Worm (Caenorhabditis elegans) whole organism, L4 larva: ENCODE measurements around the gene ran-1.

Experiments
- D1046.2 ChIP-seq: fragments of 200-800 bp; sonication (Bioruptor generic); IDR thresholded peaks from 2 replicates; pipeline ENCODE4 v1.3.6; 2022; ENCODE audit warnings: missing genetic modification characterization, missing compliant biosample characterization
- F44E2.7 ChIP-seq: fragments of 200-800 bp; sonication (Bioruptor generic); IDR thresholded peaks from 2 replicates; pipeline ENCODE4 v2.1.2; 2022; ENCODE audit warnings: missing genetic modification characterization, missing compliant biosample characterization
- F49E8.2 ChIP-seq: sonication (generic microtip); optimal IDR thresholded peaks from 2 replicates; lab custom pipeline; 2016; ENCODE audit warnings: missing compliant biosample characterization, mild to moderate bottlenecking, missing genetic modification characterization, borderline replicate concordance
- R02D3.7 ChIP-seq: fragments of 150-350 bp; sonication (generic microtip); optimal IDR thresholded peaks from 3 replicates; lab custom pipeline; 2014; ENCODE audit warnings: missing biosample characterization, missing genetic modification characterization
- T26A8.4 ChIP-seq: fragments of 200-800 bp; sonication (Bioruptor generic); IDR thresholded peaks from 2 replicates; pipeline ENCODE4 v1.3.6; 2022; ENCODE audit warnings: missing genetic modification characterization, missing compliant biosample characterization
- Y48G9A.11 ChIP-seq: fragments of 200-800 bp; sonication (Bioruptor generic); IDR thresholded peaks from 2 replicates; pipeline ENCODE4 v1.3.6; 2022; ENCODE audit warnings: missing genetic modification reagents, missing genetic modification characterization, missing compliant biosample characterization
- Y5F2A.4 ChIP-seq: fragments of 200-800 bp; sonication (Bioruptor generic); optimal IDR thresholded peaks from 2 replicates; lab custom pipeline; 2018; ENCODE audit warnings: mild to moderate bottlenecking, missing genetic modification characterization, missing compliant biosample characterization
- ZK546.5 ChIP-seq, 2 experiments: sonication (generic microtip); optimal IDR thresholded peaks; 2 replicates each; lab custom pipeline; 2017; ENCODE audit warnings: missing biosample characterization in 2 of 2, missing genetic modification characterization in 2 of 2
- aly-2 ChIP-seq: sonication (generic microtip); optimal IDR thresholded peaks from 2 replicates; lab custom pipeline; 2018; ENCODE audit warnings: missing biosample characterization, missing genetic modification characterization
- attf-4 ChIP-seq: sonication (generic microtip); optimal IDR thresholded peaks from 3 replicates; lab custom pipeline; 2017; ENCODE audit warnings: missing biosample characterization, missing genetic modification characterization
- ceh-32 ChIP-seq: sonication (generic microtip); optimal IDR thresholded peaks from 2 replicates; lab custom pipeline; 2016; ENCODE audit warnings: mild to moderate bottlenecking, missing genetic modification characterization, missing compliant biosample characterization; ENCODE audit not compliant: poor library complexity
- ceh-62 ChIP-seq: sonication (generic microtip); optimal IDR thresholded peaks from 2 replicates; lab custom pipeline; 2017; ENCODE audit warnings: missing biosample characterization, missing genetic modification characterization
- ceh-82 ChIP-seq: sonication (generic microtip); optimal IDR thresholded peaks from 2 replicates; lab custom pipeline; 2017; ENCODE audit warnings: missing biosample characterization, missing genetic modification characterization
- ces-1 ChIP-seq: fragments of 150-350 bp; sonication (generic microtip); optimal IDR thresholded peaks from 4 replicates; lab custom pipeline; 2014; ENCODE audit warnings: missing biosample characterization, missing genetic modification reagents, missing genetic modification characterization
- daf-16 ChIP-seq, 3 experiments: sonication (generic microtip); optimal IDR thresholded peaks; 2 replicates each; lab custom pipeline; 2016 to 2017; ENCODE audit warnings: missing genetic modification characterization in 3 of 3, missing genetic modification reagents in 3 of 3, mild to moderate bottlenecking in 2 of 3, missing compliant biosample characterization in 2 of 3, missing biosample characterization in 1 of 3, moderate library complexity in 1 of 3
- dmd-6 ChIP-seq: fragments of 200-800 bp; sonication (Bioruptor generic); IDR thresholded peaks from 2 replicates; pipeline ENCODE4 v1.3.6; 2022; ENCODE audit warnings: missing genetic modification reagents, missing genetic modification characterization, missing compliant biosample characterization
- dmd-8 ChIP-seq: fragments of 200-800 bp; sonication (Bioruptor generic); IDR thresholded peaks from 2 replicates; pipeline ENCODE4 v1.3.6; 2022; ENCODE audit warnings: missing genetic modification characterization, missing compliant biosample characterization
- duxl-1 ChIP-seq: sonication (generic microtip); optimal IDR thresholded peaks from 2 replicates; lab custom pipeline; 2016; ENCODE audit warnings: mild to moderate bottlenecking, missing genetic modification characterization, moderate library complexity, missing compliant biosample characterization; ENCODE audit not compliant: poor library complexity
- egl-43 ChIP-seq: fragments of 200-800 bp; sonication (Bioruptor generic); IDR thresholded peaks from 2 replicates; pipeline ENCODE4 v1.3.6; 2022; ENCODE audit warnings: missing genetic modification reagents, missing genetic modification characterization, missing compliant biosample characterization
- fos-1 ChIP-seq: fragments of 150-350 bp; optimal IDR thresholded peaks from 2 replicates; lab custom pipeline; 2014; ENCODE audit warnings: missing biosample characterization, missing genetic modification characterization
- gei-8 ChIP-seq: fragments of 200-800 bp; sonication (Bioruptor generic); optimal IDR thresholded peaks from 2 replicates; lab custom pipeline; 2018; ENCODE audit warnings: mild to moderate bottlenecking, missing genetic modification characterization, missing compliant biosample characterization
- hlh-30 ChIP-seq: sonication (generic microtip); optimal IDR thresholded peaks from 2 replicates; lab custom pipeline; 2017; ENCODE audit warnings: antibody characterized with exemption, mild to moderate bottlenecking, missing genetic modification characterization, missing compliant biosample characterization; ENCODE audit not compliant: insufficient read depth
- lin-13 ChIP-seq: fragments of 150-350 bp; optimal IDR thresholded peaks from 2 replicates; lab custom pipeline; 2014; ENCODE audit warnings: missing biosample characterization, missing genetic modification reagents, missing genetic modification characterization
- lin-15B ChIP-seq: fragments of 150-350 bp; sonication (generic microtip); optimal IDR thresholded peaks from 3 replicates; lab custom pipeline; 2014; ENCODE audit warnings: missing biosample characterization, missing genetic modification characterization
- lir-3 ChIP-seq: sonication (generic microtip); optimal IDR thresholded peaks from 2 replicates; lab custom pipeline; 2016; ENCODE audit warnings: mild to moderate bottlenecking, missing genetic modification characterization, missing compliant biosample characterization
- lsy-2 ChIP-seq, 2 experiments: fragments of 150-350 bp in 1 of 2; sonication (generic microtip) in 1 of 2; optimal IDR thresholded peaks; 2 replicates each; lab custom pipeline; 2014 to 2017; ENCODE audit warnings: missing biosample characterization in 2 of 2, missing genetic modification characterization in 2 of 2
- madf-5 ChIP-seq, 2 experiments: fragments of 200-800 bp; sonication (Bioruptor generic); IDR thresholded peaks; 2 replicates each; pipeline ENCODE4 v1.3.6; 2022; ENCODE audit warnings: missing compliant biosample characterization in 2 of 2, missing genetic modification characterization in 2 of 2
- madf-9 ChIP-seq: fragments of 200-800 bp; sonication (Bioruptor generic); conservative IDR thresholded peaks from 2 replicates; pipeline ENCODE4 v1.3.6; 2022; ENCODE audit warnings: missing genetic modification reagents, missing genetic modification characterization, missing compliant biosample characterization
- mdt-29 ChIP-seq: fragments of 200-800 bp; sonication (Bioruptor generic); IDR thresholded peaks from 2 replicates; pipeline ENCODE4 v1.3.6; 2022; ENCODE audit warnings: missing genetic modification reagents, missing genetic modification characterization, missing compliant biosample characterization
- mep-1 ChIP-seq: fragments of 150-350 bp; sonication (generic microtip); optimal IDR thresholded peaks from 3 replicates; lab custom pipeline; 2014; ENCODE audit warnings: missing biosample characterization, missing genetic modification characterization
- mxl-2 ChIP-seq: fragments of 200-800 bp; sonication (Bioruptor generic); conservative IDR thresholded peaks from 2 replicates; pipeline ENCODE4 v1.3.6; 2022; ENCODE audit warnings: missing genetic modification reagents, missing genetic modification characterization, missing compliant biosample characterization
- mxl-3 ChIP-seq: fragments of 200-800 bp; sonication (Bioruptor generic); optimal IDR thresholded peaks from 2 replicates; lab custom pipeline; 2018; ENCODE audit warnings: mild to moderate bottlenecking, missing genetic modification characterization, missing compliant biosample characterization
- nhr-25 ChIP-seq: sonication (generic microtip); optimal IDR thresholded peaks from 2 replicates; lab custom pipeline; 2017; ENCODE audit warnings: missing genetic modification characterization, mild to moderate bottlenecking, missing compliant biosample characterization, antibody characterized with exemption, moderate library complexity, borderline replicate concordance; ENCODE audit not compliant: insufficient read depth
- nhr-28 ChIP-seq: fragments of 150-350 bp; optimal IDR thresholded peaks from 2 replicates; lab custom pipeline; 2014; ENCODE audit warnings: missing biosample characterization, missing genetic modification characterization
- nhr-42 ChIP-seq: fragments of 200-800 bp; sonication (Bioruptor generic); IDR thresholded peaks from 2 replicates; pipeline ENCODE4 v1.3.6; 2022; ENCODE audit warnings: missing genetic modification characterization, missing compliant biosample characterization
- nhr-48 ChIP-seq: sonication (generic microtip); optimal IDR thresholded peaks from 2 replicates; lab custom pipeline; 2016; ENCODE audit warnings: mild to moderate bottlenecking, missing genetic modification characterization, missing compliant biosample characterization
- nhr-77 ChIP-seq: fragments of 150-350 bp; optimal IDR thresholded peaks from 2 replicates; lab custom pipeline; 2014; ENCODE audit warnings: missing biosample characterization, missing genetic modification characterization
- php-3 ChIP-seq: fragments of 200-800 bp; sonication (Bioruptor generic); IDR thresholded peaks from 2 replicates; pipeline ENCODE4 v1.3.6; 2022; ENCODE audit warnings: missing genetic modification reagents, missing genetic modification characterization, missing compliant biosample characterization
- saeg-2 ChIP-seq: fragments of 200-800 bp; sonication (Bioruptor generic); IDR thresholded peaks from 2 replicates; pipeline ENCODE4 v1.3.6; 2022; ENCODE audit warnings: missing genetic modification reagents, missing genetic modification characterization, missing compliant biosample characterization
- sdz-12 ChIP-seq: fragments of 200-800 bp; sonication (Bioruptor generic); optimal IDR thresholded peaks from 2 replicates; lab custom pipeline; 2018; ENCODE audit warnings: mild to moderate bottlenecking, missing genetic modification characterization, missing compliant biosample characterization
- set-16 ChIP-seq: fragments of 200-800 bp; sonication (Bioruptor generic); IDR thresholded peaks from 2 replicates; pipeline ENCODE4 v1.3.6; 2022; ENCODE audit warnings: missing genetic modification reagents, missing genetic modification characterization, missing compliant biosample characterization
- snpc-1.2 ChIP-seq: fragments of 200-800 bp; sonication (Bioruptor generic); IDR thresholded peaks from 2 replicates; pipeline ENCODE4 v1.3.6; 2022; ENCODE audit warnings: missing genetic modification reagents, missing genetic modification characterization, missing compliant biosample characterization
- snpc-4 ChIP-seq: fragments of 150-350 bp; optimal IDR thresholded peaks from 2 replicates; lab custom pipeline; 2014; ENCODE audit warnings: missing biosample characterization, missing genetic modification characterization
- spr-1 ChIP-seq: sonication (generic microtip); optimal IDR thresholded peaks from 2 replicates; lab custom pipeline; 2016; ENCODE audit warnings: mild to moderate bottlenecking, missing genetic modification characterization, missing compliant biosample characterization
- spr-3 ChIP-seq: fragments of 200-800 bp; sonication (Bioruptor generic); optimal IDR thresholded peaks from 2 replicates; lab custom pipeline; 2018; ENCODE audit warnings: mild to moderate bottlenecking, missing genetic modification characterization, missing compliant biosample characterization
- tag-97 ChIP-seq: fragments of 200-800 bp; sonication (Bioruptor generic); IDR thresholded peaks from 2 replicates; pipeline ENCODE4 v1.3.6; 2022; ENCODE audit warnings: missing genetic modification characterization, missing compliant biosample characterization
- tra-1 ChIP-seq: fragments of 200-800 bp; sonication (Bioruptor generic); IDR thresholded peaks from 2 replicates; pipeline ENCODE4 v1.3.6; 2022; ENCODE audit warnings: missing genetic modification reagents, missing genetic modification characterization, missing compliant biosample characterization
- unc-39 ChIP-seq: sonication (generic microtip); optimal IDR thresholded peaks from 2 replicates; lab custom pipeline; 2017; ENCODE audit warnings: missing biosample characterization, missing genetic modification characterization
- unc-62 ChIP-seq, 3 experiments: fragments of 150-350 bp in 1 of 3; sonication (generic microtip); optimal IDR thresholded peaks in 2 of 3; peaks in 1 of 3; 1 replicate in 1 of 3; 2 replicates in 2 of 3; lab custom pipeline; 2014 to 2017; ENCODE audit warnings: missing biosample characterization in 3 of 3, missing genetic modification characterization in 3 of 3, missing genetic modification reagents in 3 of 3, missing genotype in 1 of 3
- zag-1 ChIP-seq: fragments of 150-350 bp; optimal IDR thresholded peaks from 2 replicates; lab custom pipeline; 2014; ENCODE audit warnings: missing biosample characterization, missing genetic modification characterization

Gene ran-1

DNA sequence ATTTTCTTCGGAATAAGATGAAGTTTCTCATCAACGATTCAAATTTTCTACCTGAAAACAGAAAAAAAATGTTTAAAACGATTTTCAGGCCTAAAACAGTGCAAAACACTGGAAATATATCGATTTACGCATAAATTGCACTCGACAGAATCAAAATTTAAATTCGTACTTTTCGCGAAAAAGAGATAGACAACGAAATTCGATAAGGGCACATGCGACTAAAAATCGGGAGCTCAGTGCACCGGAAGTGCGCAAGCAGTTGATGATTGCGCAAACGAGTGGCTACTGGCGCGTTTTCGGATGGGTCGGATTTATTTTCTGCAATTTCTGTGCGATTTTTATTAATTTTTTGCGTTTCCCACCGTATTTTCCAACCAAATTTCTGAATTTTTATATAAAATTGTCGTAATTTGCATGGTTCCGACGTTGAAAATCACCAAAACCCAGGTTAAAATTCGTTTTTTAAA lies 40.5 kb downstream of the ran-1 start, which contains the start of the genes Y39A1A.21 and Y39A1A.22 (continued):
- TF ChIP-seq gei-8 (no peak), snpc-4 (no peak), ceh-62 (no peak), attf-4 (tag; lab: Kevin White, UChicago) (no peak), ceh-32 (tag; lab: Kevin White, UChicago) (no peak), nhr-77 (peak; percentile 63), F44E2.7 (GFP tag; lab: Robert Waterston, UW) (no peak), set-16 (GFP tag; lab: Robert Waterston, UW) (no peak), lin-13 (GFP tag; lab: Kevin White, UChicago) (peak; percentile 7), madf-9 (peak; percentile 51), ceh-82 (tag; lab: Kevin White, UChicago) (no peak), R02D3.7 (tag; lab: Kevin White, UChicago) (no peak), fos-1 (tag; lab: Kevin White, UChicago) (no peak), unc-39 (tag; lab: Kevin White, UChicago) (no peak), duxl-1 (tag; lab: Kevin White, UChicago) (peak; percentile 44), mxl-3 (GFP tag; lab: Kevin White, UChicago) (no peak), daf-16 (GFP tag; optimal IDR thresholded peaks at IDR 0.05; lab: Kevin White, UChicago) (peak; percentile 7 to 50), daf-16 (tag; optimal IDR thresholded peaks at IDR 0.05; lab: Kevin White, UChicago) (peak; percentile 60), madf-5 (GFP tag; IDR thresholded peaks at IDR 0.05; lab: Robert Waterston, UW) (no peak), unc-62 (GFP tag; optimal IDR thresholded peaks at IDR 0.05 in 1 of 2; lab: Kevin White, UChicago) (no peak), unc-62 (tag; optimal IDR thresholded peaks at IDR 0.05; lab: Kevin White, UChicago) (no peak), T26A8.4 (GFP tag; lab: Robert Waterston, UW) (peak; percentile 86), egl-43 (GFP tag; lab: Robert Waterston, UW) (peak; percentile 71), ZK546.5 (tag; optimal IDR thresholded peaks at IDR 0.05; lab: Kevin White, UChicago) (no peak), lin-15B (tag; lab: Kevin White, UChicago) (no peak), Y5F2A.4 (GFP tag; lab: Kevin White, UChicago) (no peak), mxl-2 (no peak), D1046.2 (GFP tag; lab: Robert Waterston, UW) (no peak), lsy-2 (tag; optimal IDR thresholded peaks at IDR 0.05; lab: Kevin White, UChicago) (peak in 1 of 2 experiments; percentile 85), dmd-8 (GFP tag; lab: Robert Waterston, UW) (no peak), ces-1 (GFP tag; lab: Kevin White, UChicago) (no peak), F49E8.2 (tag; lab: Kevin White, UChicago) (peak; percentile 27), spr-3 (GFP tag; lab: Kevin White, UChicago) (peak; percentile 74), sdz-12 (GFP tag; lab: Kevin White, UChicago) (no peak), nhr-28 (tag; lab: Kevin White, UChicago) (peak; percentile 56), nhr-48 (peak; percentile 62), mdt-29 (peak; percentile 43; the same call in 1 of the 2 replicates), snpc-1.2 (GFP tag; lab: Robert Waterston, UW) (no peak), nhr-42 (GFP tag; lab: Robert Waterston, UW) (no peak; the same call in 1 of the 2 replicates), lir-3 (tag; lab: Kevin White, UChicago) (no peak), mep-1 (tag; lab: Kevin White, UChicago) (peak; percentile 81), zag-1 (tag; lab: Kevin White, UChicago) (no peak), tag-97 (GFP tag; lab: Robert Waterston, UW) (no peak), dmd-6 (GFP tag; lab: Robert Waterston, UW) (peak; percentile 80), hlh-30 (peak; percentile 69), tra-1 (GFP tag; lab: Robert Waterston, UW) (peak; percentile 61; the same call in 1 of the 2 replicates), php-3 (GFP tag; lab: Robert Waterston, UW) (no peak), saeg-2 (GFP tag; lab: Robert Waterston, UW) (0 out of 2 replicates have a peak, but pooled peaks have one; percentile 23), spr-1 (tag; lab: Kevin White, UChicago) (peak; percentile 62), Y48G9A.11 (0 out of 2 replicates have a peak, but pooled peaks have one; percentile 31), nhr-25 (tag; lab: Kevin White, UChicago) (no peak), aly-2 (no peak)
